Worm (Caenorhabditis elegans) whole organism, L4/young adult: ENCODE results near the gene Y12A6A.1.

Experiments used
- dao-5 ChIP-seq: sonication (generic microtip); optimal IDR thresholded peaks from 2 replicates; lab custom pipeline; 2016; ENCODE audit warnings: missing genotype, missing genetic modification characterization, moderate library complexity, missing compliant biosample characterization
- him-1 ChIP-seq: sonication (generic microtip); optimal IDR thresholded peaks from 2 replicates; lab custom pipeline; 2016; ENCODE audit warnings: missing genotype, missing genetic modification reagents, missing genetic modification characterization, missing compliant biosample characterization

- TF ChIP-seq dao-5 (no peak), him-1 (no peak)
Measured at ce11 chrX:13655769-13656168, 34.2 kb upstream of the Y12A6A.1 start.
